Fruit fly (Drosophila melanogaster) whole organism, wandering third instar larva: ENCODE results near the gene UbcE2H.
A peak's percentile ranks its signal among the peaks of the same experiment; 100 is the strongest.

ENCODE experiments used
- CG32264 ChIP-seq: fragments of 200-800 bp; sonication (Bioruptor generic); optimal IDR thresholded peaks from 2 replicates; lab custom pipeline; 2016; ENCODE audit warnings: missing biosample characterization, missing genetic modification characterization
- CG9705 ChIP-seq: fragments of 200-800 bp; sonication (Bioruptor generic); optimal IDR thresholded peaks from 2 replicates; lab custom pipeline; 2018; ENCODE audit warnings: missing biosample characterization, mild to moderate bottlenecking, missing genetic modification characterization
- CrebA ChIP-seq: fragments of 200-800 bp; sonication (Bioruptor generic); optimal IDR thresholded peaks from 2 replicates; lab custom pipeline; 2016; ENCODE audit warnings: missing biosample characterization, mild to moderate bottlenecking, missing genetic modification characterization, borderline replicate concordance
- Dif ChIP-seq: fragments of 200-275, 200-300 bp; sonication (Bioruptor generic); optimal IDR thresholded peaks from 2 replicates; lab custom pipeline; 2018; ENCODE audit warnings: missing biosample characterization, missing genetic modification characterization; ENCODE audit not compliant: partially characterized antibody
- GATAd ChIP-seq: sonication (Bioruptor generic); optimal IDR thresholded peaks from 2 replicates; lab custom pipeline; 2016; ENCODE audit warnings: missing biosample characterization, missing genetic modification characterization
- HLH106 ChIP-seq: fragments of 200-800 bp; optimal IDR thresholded peaks from 3 replicates; lab custom pipeline; 2019; ENCODE audit warnings: missing biosample characterization, mild to moderate bottlenecking, missing genetic modification characterization, moderate library complexity
- Hnf4 ChIP-seq: fragments of 200-800 bp; sonication (Bioruptor generic); optimal IDR thresholded peaks from 2 replicates; lab custom pipeline; 2016; ENCODE audit warnings: missing biosample characterization, mild to moderate bottlenecking, missing genetic modification characterization
- Hr83 ChIP-seq: fragments of 200-300 bp; sonication (Bioruptor generic); optimal IDR thresholded peaks from 2 replicates; lab custom pipeline; 2016; ENCODE audit warnings: missing biosample characterization, mild to moderate bottlenecking, missing genetic modification characterization, moderate library complexity; ENCODE audit not compliant: poor library complexity, severe bottlenecking
- Myc ChIP-seq: fragments of >200 bp; optimal IDR thresholded peaks from 2 replicates; lab custom pipeline; 2017
- N ChIP-seq: fragments of >200 bp; optimal IDR thresholded peaks from 2 replicates; lab custom pipeline; 2018; ENCODE audit warnings: missing biosample characterization, missing external identifiers, missing genetic modification characterization
- OdsH ChIP-seq: fragments of 200-800 bp; sonication (Bioruptor generic); optimal IDR thresholded peaks from 2 replicates; lab custom pipeline; 2016; ENCODE audit warnings: missing biosample characterization, mild to moderate bottlenecking, missing genetic modification characterization
- Rel ChIP-seq, 2 experiments: fragments of 200-800 bp; sonication (Bioruptor generic) in 1 of 2; optimal IDR thresholded peaks; 2 replicates in 1 of 2; 3 replicates in 1 of 2; lab custom pipeline; 2016 to 2019; ENCODE audit warnings: mild to moderate bottlenecking in 2 of 2, missing biosample characterization in 2 of 2, missing genetic modification characterization in 2 of 2, moderate library complexity in 1 of 2
- Sp1 ChIP-seq: fragments of 200-800 bp; sonication (Bioruptor generic); optimal IDR thresholded peaks from 3 replicates; lab custom pipeline; 2019; ENCODE audit warnings: missing biosample characterization, mild to moderate bottlenecking, missing genetic modification characterization, moderate library complexity
- Vsx2 ChIP-seq: fragments of 200-300, 225-300 bp; sonication (Bioruptor generic); optimal IDR thresholded peaks from 2 replicates; lab custom pipeline; 2018; ENCODE audit warnings: missing biosample characterization, missing genetic modification characterization; ENCODE audit not compliant: partially characterized antibody
- br ChIP-seq: fragments of 200-800 bp; sonication (Bioruptor generic); optimal IDR thresholded peaks from 2 replicates; lab custom pipeline; 2016; ENCODE audit warnings: missing biosample characterization, missing genetic modification characterization
- brk ChIP-seq: fragments of 200-800 bp; sonication (Bioruptor generic); optimal IDR thresholded peaks from 2 replicates; lab custom pipeline; 2016; ENCODE audit warnings: missing biosample characterization, mild to moderate bottlenecking, missing genetic modification characterization
- dl ChIP-seq, 2 experiments: fragments of 175-275, 200-275 bp in 1 of 2; fragments of 200-275 bp in 1 of 2; sonication (Bioruptor generic); optimal IDR thresholded peaks; lab custom pipeline; 2018; ENCODE audit warnings: mild to moderate bottlenecking in 2 of 2, missing biosample characterization in 2 of 2, missing genetic modification characterization in 2 of 2, moderate library complexity in 2 of 2; ENCODE audit not compliant: partially characterized antibody in 2 of 2, insufficient read depth in 1 of 2
- dmrt93B ChIP-seq: fragments of 200-800 bp; sonication (Bioruptor generic); optimal IDR thresholded peaks from 2 replicates; lab custom pipeline; 2018; ENCODE audit warnings: missing biosample characterization, mild to moderate bottlenecking, missing genetic modification characterization
- dsf ChIP-seq: sonication (Bioruptor generic); optimal IDR thresholded peaks from 2 replicates; lab custom pipeline; 2016; ENCODE audit warnings: missing biosample characterization, missing genetic modification characterization, borderline replicate concordance
- ey ChIP-seq: fragments of 200-800 bp; sonication (Bioruptor generic); optimal IDR thresholded peaks from 2 replicates; lab custom pipeline; 2016; ENCODE audit warnings: missing biosample characterization, missing genetic modification characterization
- foxo ChIP-seq, 2 experiments: fragments of 200-800 bp; sonication (Bioruptor generic); optimal IDR thresholded peaks; 2 replicates in 1 of 2; 3 replicates in 1 of 2; lab custom pipeline; 2016 to 2017; ENCODE audit warnings: missing biosample characterization in 2 of 2, missing genetic modification characterization in 2 of 2
- fru ChIP-seq: fragments of 200-800 bp; sonication (Bioruptor generic); optimal IDR thresholded peaks from 3 replicates; lab custom pipeline; 2016; ENCODE audit warnings: missing biosample characterization, mild to moderate bottlenecking, missing genetic modification characterization
- h ChIP-seq: fragments of 200-800 bp; sonication (Bioruptor generic); optimal IDR thresholded peaks from 3 replicates; lab custom pipeline; 2016; ENCODE audit warnings: missing biosample characterization, mild to moderate bottlenecking, missing genetic modification characterization
- jim ChIP-seq: fragments of 175-275, 200-325 bp; sonication (Bioruptor generic); optimal IDR thresholded peaks from 2 replicates; lab custom pipeline; 2016; ENCODE audit warnings: missing biosample characterization, mild to moderate bottlenecking, missing genetic modification characterization
- lola ChIP-seq: fragments of >200 bp; optimal IDR thresholded peaks from 2 replicates; lab custom pipeline; 2017; ENCODE audit warnings: missing biosample characterization, missing genetic modification characterization
- psq ChIP-seq: fragments of 200-800 bp; sonication (Bioruptor generic); optimal IDR thresholded peaks from 3 replicates; lab custom pipeline; 2017; ENCODE audit warnings: missing biosample characterization, mild to moderate bottlenecking, missing genetic modification characterization, moderate library complexity
- rgr ChIP-seq: fragments of 200-800 bp; sonication (Bioruptor generic); optimal IDR thresholded peaks from 3 replicates; lab custom pipeline; 2016; ENCODE audit warnings: missing biosample characterization, mild to moderate bottlenecking, missing genetic modification characterization
- sage ChIP-seq: fragments of 200-800 bp; sonication (Bioruptor generic); optimal IDR thresholded peaks from 2 replicates; lab custom pipeline; 2016; ENCODE audit warnings: missing biosample characterization, mild to moderate bottlenecking, missing genetic modification characterization
- sv ChIP-seq: fragments of 200-800 bp; sonication (Bioruptor generic); optimal IDR thresholded peaks from 3 replicates; lab custom pipeline; 2016; ENCODE audit warnings: missing biosample characterization, missing genetic modification characterization
- tai ChIP-seq: sonication (Bioruptor generic); optimal IDR thresholded peaks from 2 replicates; lab custom pipeline; 2016; ENCODE audit warnings: missing biosample characterization, missing genetic modification characterization
- usp ChIP-seq: fragments of >200 bp; optimal IDR thresholded peaks from 2 replicates; lab custom pipeline; 2017; ENCODE audit warnings: missing biosample characterization, missing genetic modification characterization
- woc ChIP-seq: sonication (Bioruptor generic); optimal IDR thresholded peaks from 2 replicates; lab custom pipeline; 2016; ENCODE audit warnings: missing biosample characterization, mild to moderate bottlenecking, missing genetic modification characterization

UbcE2H gene

DNA sequence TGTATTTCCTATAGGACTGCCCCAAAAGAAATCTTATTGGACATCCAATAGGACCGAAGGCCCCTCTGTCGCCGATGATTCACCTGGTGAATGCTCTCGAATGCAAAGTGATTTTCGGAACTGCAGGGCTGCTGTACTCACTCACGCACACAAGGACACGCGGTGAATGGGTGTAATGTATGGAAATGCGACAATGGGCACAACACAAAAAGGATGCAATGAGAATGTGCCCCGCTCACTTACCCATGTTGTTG lies 6.9 kb upstream of the UbcE2H start:
- TF ChIP-seq woc = no peak
- no peak for TF ChIP-seq dmrt93B (GFP tag; lab: Kevin White, UChicago)
- TF ChIP-seq CrebA = no peak
- no peak for TF ChIP-seq dsf (GFP tag; lab: Kevin White, UChicago)
- no peak for TF ChIP-seq br (GFP tag; lab: Kevin White, UChicago)
- no peak for TF ChIP-seq usp (GFP tag; lab: Kevin White, UChicago)
- TF ChIP-seq dl (GFP tag; optimal IDR thresholded peaks at IDR 0.05; lab: Kevin White, UChicago; ENCODE audit: insufficient read depth in 1 of 2, partially characterized antibody in 2 of 2) = no peak
- no peak for TF ChIP-seq jim (GFP tag; lab: Kevin White, UChicago)
- no peak for TF ChIP-seq fru (GFP tag; lab: Kevin White, UChicago)
- TF ChIP-seq tai (GFP tag; lab: Kevin White, UChicago) = no peak
- TF ChIP-seq lola = no peak
- TF ChIP-seq h (GFP tag; lab: Kevin White, UChicago) = no peak
- no peak for TF ChIP-seq Dif
- TF ChIP-seq sage (GFP tag; lab: Kevin White, UChicago) = no peak
- TF ChIP-seq ey (GFP tag; lab: Kevin White, UChicago) = no peak

DNA sequence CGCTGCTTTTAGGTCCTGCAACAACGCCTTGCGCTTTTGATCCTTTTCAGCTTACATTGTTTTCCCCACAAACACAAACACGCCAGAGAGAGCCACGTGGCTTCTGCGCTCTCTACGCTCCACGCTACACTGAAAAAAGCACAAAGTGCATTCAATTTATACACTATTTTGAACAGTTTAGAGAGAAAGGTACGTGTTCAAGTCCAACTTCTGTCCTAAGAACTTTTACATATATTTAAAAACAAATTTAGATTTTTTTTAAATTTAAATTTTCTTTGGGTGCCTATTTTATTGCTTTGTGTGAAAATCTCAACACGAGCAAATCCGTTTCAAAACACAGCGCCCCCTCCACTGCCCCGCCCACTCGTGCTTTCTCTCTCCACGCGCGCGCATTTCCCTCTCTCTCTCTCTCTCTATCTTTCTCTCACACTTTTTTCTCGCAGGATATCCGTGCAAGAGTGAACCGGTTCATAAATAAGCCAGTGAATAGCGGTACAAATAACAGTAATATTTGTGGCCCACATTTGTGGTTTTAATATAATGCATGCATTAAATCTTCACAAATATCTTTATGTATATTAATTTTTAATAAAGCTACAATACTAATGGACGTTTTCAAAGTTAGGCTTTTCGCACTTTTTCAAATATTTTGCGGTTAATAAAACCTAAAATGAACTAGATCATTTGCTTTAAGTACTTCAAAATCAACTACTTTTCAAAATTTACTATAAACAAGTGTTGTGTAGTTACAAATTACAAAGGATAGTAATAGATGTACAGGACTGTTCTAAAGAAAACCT lies 6.4 kb upstream of the UbcE2H start:
- peak; percentile 65 for TF ChIP-seq ey (GFP tag; lab: Kevin White, UChicago)
- TF ChIP-seq Hr83 (GFP tag; lab: Kevin White, UChicago) = no peak
- TF ChIP-seq rgr (GFP tag; lab: Kevin White, UChicago) = peak; percentile 82
- peak; percentile 33 for TF ChIP-seq dmrt93B (GFP tag; lab: Kevin White, UChicago)
- no peak for TF ChIP-seq tai (GFP tag; lab: Kevin White, UChicago)
- TF ChIP-seq jim (GFP tag; lab: Kevin White, UChicago) = no peak
- TF ChIP-seq CrebA = no peak
- TF ChIP-seq Hnf4 (GFP tag; lab: Kevin White, UChicago) = peak; percentile 57
- TF ChIP-seq br (GFP tag; lab: Kevin White, UChicago) = peak; percentile 66
- TF ChIP-seq Rel (GFP tag; optimal IDR thresholded peaks at IDR 0.05; lab: Kevin White, UChicago) = no peak
- TF ChIP-seq Rel (tag; optimal IDR thresholded peaks at IDR 0.05; lab: Kevin White, UChicago) = no peak
- peak; percentile 72 for TF ChIP-seq fru (GFP tag; lab: Kevin White, UChicago)
- TF ChIP-seq woc = peak; percentile 50
- no peak for TF ChIP-seq GATAd
- TF ChIP-seq CG32264 (GFP tag; lab: Kevin White, UChicago) = no peak
- TF ChIP-seq psq = peak; percentile 61
- peak; percentile 68 for TF ChIP-seq Sp1
- TF ChIP-seq HLH106 (tag; lab: Kevin White, UChicago) = peak; percentile 70
- peak in 1 of 2 experiments; percentile 77 for TF ChIP-seq foxo (GFP tag; optimal IDR thresholded peaks at IDR 0.05; lab: Kevin White, UChicago)
- no peak for TF ChIP-seq Myc (lab: Kevin White, UChicago)
- peak; percentile 63 for TF ChIP-seq sv (GFP tag; lab: Kevin White, UChicago)
- no peak for TF ChIP-seq Vsx2 (GFP tag; lab: Kevin White, UChicago)
- TF ChIP-seq N (GFP tag; lab: Kevin White, UChicago) = no peak
- peak; percentile 63 for TF ChIP-seq OdsH (GFP tag; lab: Kevin White, UChicago)
- TF ChIP-seq lola = no peak
- no peak for TF ChIP-seq CG9705 (GFP tag; lab: Kevin White, UChicago)
- TF ChIP-seq brk (GFP tag; lab: Kevin White, UChicago) = peak; percentile 64
- peak; percentile 82 for TF ChIP-seq h (GFP tag; lab: Kevin White, UChicago)
- TF ChIP-seq, all 38 proteins: peak for 15

DNA sequence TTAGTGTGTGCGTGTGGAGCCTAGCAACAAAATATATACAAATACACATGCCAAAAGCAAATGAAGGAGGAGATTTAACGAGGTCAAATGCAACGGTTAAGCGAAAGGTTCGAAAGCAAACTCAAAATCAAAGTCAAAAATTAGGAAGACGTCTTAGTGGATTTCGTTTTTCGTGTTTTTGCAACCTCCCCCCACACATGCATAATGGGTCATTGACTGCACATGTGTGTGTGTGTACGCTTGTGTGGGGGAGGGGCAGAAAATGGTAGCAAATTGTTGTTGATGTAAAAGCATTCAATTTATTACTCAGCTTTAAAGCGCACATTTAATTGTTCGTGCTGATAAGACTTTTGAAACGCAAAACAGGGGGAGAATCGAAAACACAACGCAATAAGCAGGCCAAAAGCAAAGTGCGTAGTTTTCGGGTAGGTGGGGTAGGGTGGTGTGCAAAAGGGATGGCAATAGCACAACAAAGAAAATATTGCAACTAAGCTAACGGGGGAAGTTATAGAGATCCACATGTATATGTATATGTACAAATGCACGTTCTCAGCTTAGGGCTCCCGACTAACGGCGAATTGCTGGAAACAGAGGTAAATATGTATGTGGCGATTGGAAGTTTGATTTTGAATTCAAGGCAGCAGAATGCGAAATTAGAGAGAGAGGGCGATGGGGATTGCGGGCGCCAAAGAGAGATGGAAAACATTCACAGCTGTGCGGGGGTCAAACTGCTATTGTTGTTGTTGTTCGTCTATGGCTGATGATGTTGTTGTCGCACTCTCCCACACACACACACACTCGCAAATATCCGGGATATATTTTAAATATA lies 757 bp downstream of the UbcE2H start:
- TF ChIP-seq tai (GFP tag; lab: Kevin White, UChicago) (peak; percentile 20), ey (GFP tag; lab: Kevin White, UChicago) (no peak), Rel (GFP tag; optimal IDR thresholded peaks at IDR 0.05; lab: Kevin White, UChicago) (no peak), Rel (tag; optimal IDR thresholded peaks at IDR 0.05; lab: Kevin White, UChicago) (peak; percentile 89), Sp1 (no peak)
- TF ChIP-seq, all 38 proteins: peak for 2
